Fruit fly (Drosophila melanogaster) whole organism, embryonic: Measurements from ENCODE around the gene CG13601.

ENCODE experiments used
- B-H1 ChIP-seq: fragments of 200-800 bp; sonication (Bioruptor generic); IDR thresholded peaks from 3 replicates; pipeline ENCODE4 v1.3.6; 2022; ENCODE audit warnings: missing biosample characterization, missing genetic modification characterization
- BtbVII ChIP-seq: fragments of 200-800 bp; sonication (Bioruptor generic); optimal IDR thresholded peaks from 3 replicates; lab custom pipeline; 2017; ENCODE audit warnings: missing biosample characterization, mild to moderate bottlenecking, missing genetic modification characterization
- CG10274 ChIP-seq: fragments of 200-800 bp; sonication (Bioruptor generic); optimal IDR thresholded peaks from 3 replicates; lab custom pipeline; 2017; ENCODE audit warnings: missing biosample characterization, mild to moderate bottlenecking, missing genetic modification characterization
- CG12391 ChIP-seq: fragments of 200-800 bp; sonication (Bioruptor generic); optimal IDR thresholded peaks from 3 replicates; lab custom pipeline; 2018; ENCODE audit warnings: missing biosample characterization, mild to moderate bottlenecking, missing genetic modification characterization, moderate library complexity
- CG13123 ChIP-seq: fragments of 200-800 bp; sonication (Bioruptor generic); optimal IDR thresholded peaks from 2 replicates; lab custom pipeline; 2016; ENCODE audit warnings: missing biosample characterization, missing genetic modification characterization
- CG15011 ChIP-seq: fragments of 200-800 bp; sonication (Bioruptor generic); optimal IDR thresholded peaks from 3 replicates; lab custom pipeline; 2018; ENCODE audit warnings: missing biosample characterization, mild to moderate bottlenecking, missing genetic modification characterization
- CG15269 ChIP-seq: fragments of 200-800 bp; sonication (Bioruptor generic); optimal IDR thresholded peaks from 2 replicates; lab custom pipeline; 2018; ENCODE audit warnings: missing biosample characterization, mild to moderate bottlenecking, missing genetic modification characterization, moderate library complexity
- CG15696 ChIP-seq: fragments of 200-800 bp; sonication (Bioruptor generic); optimal IDR thresholded peaks from 2 replicates; lab custom pipeline; 2019; ENCODE audit warnings: missing biosample characterization, mild to moderate bottlenecking, missing genetic modification characterization, moderate library complexity
- CG1602 ChIP-seq: fragments of 200-800 bp; sonication (Bioruptor generic); optimal IDR thresholded peaks from 3 replicates; lab custom pipeline; 2016; ENCODE audit warnings: missing biosample characterization, missing genetic modification characterization
- CG18011 ChIP-seq: fragments of 200-800 bp; sonication (Bioruptor generic); optimal IDR thresholded peaks from 2 replicates; lab custom pipeline; 2017; ENCODE audit warnings: missing biosample characterization, missing genetic modification characterization, mild to moderate bottlenecking, moderate library complexity, missing genotype
- CG2116 ChIP-seq: fragments of 200-800 bp; sonication (Bioruptor generic); optimal IDR thresholded peaks from 3 replicates; lab custom pipeline; 2018; ENCODE audit warnings: missing biosample characterization, mild to moderate bottlenecking, missing genetic modification characterization
- CG2120 ChIP-seq: fragments of 200-800 bp; sonication (Bioruptor generic); optimal IDR thresholded peaks from 3 replicates; lab custom pipeline; 2016; ENCODE audit warnings: missing biosample characterization, missing genetic modification characterization
- CG2889 ChIP-seq: fragments of 200-800 bp; sonication (Bioruptor generic); IDR thresholded peaks from 3 replicates; pipeline ENCODE4 v1.3.6; 2022; ENCODE audit warnings: missing biosample characterization, missing genetic modification characterization
- CG34376 ChIP-seq: fragments of 200-800 bp; sonication (Bioruptor generic); optimal IDR thresholded peaks from 2 replicates; lab custom pipeline; 2018; ENCODE audit warnings: missing biosample characterization, mild to moderate bottlenecking, missing genetic modification characterization
- CG34422 ChIP-seq: fragments of 200-800 bp; sonication (Bioruptor generic); IDR thresholded peaks from 3 replicates; pipeline ENCODE4 v1.3.6; 2022; ENCODE audit warnings: missing biosample characterization, missing genetic modification characterization
- CG6813 ChIP-seq: fragments of 200-800 bp; sonication (Bioruptor generic); optimal IDR thresholded peaks from 2 replicates; lab custom pipeline; 2017; ENCODE audit warnings: missing biosample characterization, missing genetic modification characterization, mild to moderate bottlenecking, moderate library complexity, missing genetic modification reagents
- CG7357 ChIP-seq: fragments of 200-800 bp; sonication (Bioruptor generic); IDR thresholded peaks from 3 replicates; pipeline ENCODE4 v1.3.6; 2022; ENCODE audit warnings: missing biosample characterization, missing genetic modification characterization
- CG8359 ChIP-seq: fragments of 200-800 bp; sonication (Bioruptor generic); optimal IDR thresholded peaks from 2 replicates; lab custom pipeline; 2017; ENCODE audit warnings: missing biosample characterization, mild to moderate bottlenecking, missing genetic modification characterization, borderline replicate concordance
- CG8944 ChIP-seq: fragments of 200-800 bp; sonication (Bioruptor generic); optimal IDR thresholded peaks from 3 replicates; lab custom pipeline; 2016; ENCODE audit warnings: missing biosample characterization, missing genetic modification characterization
- CG9932 ChIP-seq: fragments of 200-800 bp; sonication (Bioruptor generic); IDR thresholded peaks from 2 replicates; pipeline ENCODE4 v1.3.6; 2022; ENCODE audit warnings: missing biosample characterization, missing genetic modification characterization
- Dip2 ChIP-seq: fragments of 200-800 bp; sonication (Bioruptor generic); IDR thresholded peaks from 2 replicates; pipeline ENCODE4 v1.3.6; 2022; ENCODE audit warnings: missing biosample characterization, missing genetic modification characterization
- Dref ChIP-seq: fragments of 200-800 bp; sonication (Bioruptor generic); IDR thresholded peaks from 2 replicates; pipeline ENCODE4 v1.3.6; 2022; ENCODE audit warnings: missing biosample characterization, missing genetic modification characterization
- Drgx ChIP-seq: fragments of 200-800 bp; sonication (Bioruptor generic); IDR thresholded peaks from 2 replicates; pipeline ENCODE4 v1.3.6; 2022; ENCODE audit warnings: missing biosample characterization, missing genetic modification characterization
- Elba2 ChIP-seq: fragments of 200-800 bp; sonication (Bioruptor generic); optimal IDR thresholded peaks from 3 replicates; lab custom pipeline; 2016; ENCODE audit warnings: missing biosample characterization, missing genetic modification characterization
- H2.0 ChIP-seq: fragments of 200-800 bp; sonication (Bioruptor generic); IDR thresholded peaks from 2 replicates; pipeline ENCODE4 v1.3.6; 2022; ENCODE audit warnings: missing biosample characterization, missing genetic modification characterization
- Lpt ChIP-seq: fragments of >200 bp; optimal IDR thresholded peaks from 2 replicates; lab custom pipeline; 2018; ENCODE audit warnings: missing biosample characterization, missing genetic modification characterization
- MTF-1 ChIP-seq: fragments of 200-800 bp; sonication (Bioruptor generic); optimal IDR thresholded peaks from 2 replicates; lab custom pipeline; 2018; ENCODE audit warnings: missing biosample characterization, mild to moderate bottlenecking, missing genetic modification characterization, borderline replicate concordance
- Mrtf ChIP-seq: fragments of 200-800 bp; sonication (Bioruptor generic); IDR thresholded peaks from 3 replicates; pipeline ENCODE4 v1.3.6; 2022; ENCODE audit warnings: missing biosample characterization, missing genetic modification characterization
- Opbp ChIP-seq: fragments of 200-800 bp; sonication (Bioruptor generic); IDR thresholded peaks from 3 replicates; pipeline ENCODE4 v1.3.6; 2022; ENCODE audit warnings: missing biosample characterization, missing genetic modification characterization; ENCODE audit not compliant: partially characterized antibody
- Rfx ChIP-seq: fragments of 200-800 bp; sonication (Bioruptor generic); IDR thresholded peaks from 2 replicates; pipeline ENCODE4 v1.3.6; 2022; ENCODE audit warnings: missing biosample characterization, missing genetic modification characterization
- aop ChIP-seq: fragments of 200-800 bp; sonication (Bioruptor generic); IDR thresholded peaks from 2 replicates; pipeline ENCODE4 v1.3.6; 2022; ENCODE audit warnings: missing biosample characterization, missing genetic modification characterization
- cato ChIP-seq: fragments of 200-800 bp; sonication (Bioruptor generic); optimal IDR thresholded peaks from 2 replicates; lab custom pipeline; 2016; ENCODE audit warnings: missing biosample characterization, missing genetic modification characterization, borderline replicate concordance
- caup ChIP-seq: fragments of 200-800 bp; sonication (Bioruptor generic); optimal IDR thresholded peaks from 3 replicates; lab custom pipeline; 2017; ENCODE audit warnings: missing biosample characterization, mild to moderate bottlenecking, missing genetic modification characterization, moderate library complexity; ENCODE audit not compliant: severe bottlenecking
- ci ChIP-seq: fragments of 200-800 bp; sonication (Bioruptor generic); IDR thresholded peaks from 3 replicates; pipeline ENCODE4 v1.3.6; 2022; ENCODE audit warnings: missing biosample characterization, missing genetic modification characterization
- dati ChIP-seq: fragments of 200-800 bp; sonication (Bioruptor generic); IDR thresholded peaks from 2 replicates; pipeline ENCODE4 v1.3.6; 2022; ENCODE audit warnings: missing biosample characterization, missing genetic modification characterization
- emc ChIP-seq: fragments of 200-800 bp; sonication (Bioruptor generic); optimal IDR thresholded peaks from 2 replicates; lab custom pipeline; 2016; ENCODE audit warnings: missing biosample characterization, missing genetic modification characterization
- ems ChIP-seq: fragments of 200-800 bp; sonication (Bioruptor generic); optimal IDR thresholded peaks from 3 replicates; lab custom pipeline; 2016; ENCODE audit warnings: missing biosample characterization, missing genetic modification characterization
- exex ChIP-seq: fragments of 200-800 bp; sonication (Bioruptor generic); optimal IDR thresholded peaks from 4 replicates; lab custom pipeline; 2018; ENCODE audit warnings: missing biosample characterization, mild to moderate bottlenecking, missing genetic modification characterization, moderate library complexity
- fu2 ChIP-seq: fragments of 200-800 bp; sonication (Bioruptor generic); optimal IDR thresholded peaks from 2 replicates; lab custom pipeline; 2016; ENCODE audit warnings: missing biosample characterization, missing genetic modification characterization
- gce ChIP-seq: fragments of 200-800 bp; sonication (Bioruptor generic); IDR thresholded peaks from 3 replicates; pipeline ENCODE4 v1.3.6; 2022; ENCODE audit warnings: missing biosample characterization, missing genetic modification characterization
- grau ChIP-seq: fragments of 200-800 bp; optimal IDR thresholded peaks from 3 replicates; lab custom pipeline; 2019; ENCODE audit warnings: missing biosample characterization, mild to moderate bottlenecking, missing genetic modification characterization, moderate library complexity
- ind ChIP-seq: fragments of 200-800 bp; sonication (Bioruptor generic); optimal IDR thresholded peaks from 3 replicates; lab custom pipeline; 2016; ENCODE audit warnings: missing biosample characterization, missing genetic modification characterization
- klu ChIP-seq: fragments of 200-800 bp; sonication (Bioruptor generic); IDR thresholded peaks from 2 replicates; pipeline ENCODE4 v1.3.6; 2022; ENCODE audit warnings: missing biosample characterization, missing genetic modification characterization
- lilli ChIP-seq: fragments of 200-800 bp; sonication (Bioruptor generic); optimal IDR thresholded peaks from 3 replicates; lab custom pipeline; 2016; ENCODE audit warnings: missing biosample characterization, missing genetic modification characterization
- mirr ChIP-seq: fragments of 200-800 bp; sonication (Bioruptor generic); optimal IDR thresholded peaks from 3 replicates; lab custom pipeline; 2018; ENCODE audit warnings: missing biosample characterization, mild to moderate bottlenecking, missing genetic modification characterization
- odd ChIP-seq: fragments of 200-800 bp; sonication (Bioruptor generic); optimal IDR thresholded peaks from 2 replicates; lab custom pipeline; 2017; ENCODE audit warnings: missing biosample characterization, mild to moderate bottlenecking, missing genetic modification characterization
- pzg ChIP-seq: fragments of 200-800 bp; sonication (Bioruptor generic); optimal IDR thresholded peaks from 3 replicates; lab custom pipeline; 2018; ENCODE audit warnings: missing biosample characterization, mild to moderate bottlenecking, missing genetic modification characterization, moderate library complexity
- scrt ChIP-seq: fragments of 200-800 bp; sonication (Bioruptor generic); optimal IDR thresholded peaks from 2 replicates; lab custom pipeline; 2018; ENCODE audit warnings: missing biosample characterization, mild to moderate bottlenecking, missing genetic modification characterization, moderate library complexity
- sna ChIP-seq: fragments of 200-800 bp; sonication (Bioruptor generic); IDR thresholded peaks from 2 replicates; pipeline ENCODE4 v1.3.6; 2022; ENCODE audit warnings: missing biosample characterization, missing genetic modification characterization; ENCODE audit not compliant: partially characterized antibody
- tup ChIP-seq: fragments of 200-800 bp; sonication (Bioruptor generic); optimal IDR thresholded peaks from 2 replicates; lab custom pipeline; 2016; ENCODE audit warnings: missing biosample characterization, mild to moderate bottlenecking, missing genetic modification characterization, moderate library complexity
- unpg ChIP-seq: fragments of 200-800 bp; sonication (Bioruptor generic); optimal IDR thresholded peaks from 3 replicates; lab custom pipeline; 2018; ENCODE audit warnings: missing biosample characterization, mild to moderate bottlenecking, missing genetic modification characterization, moderate library complexity

CG13601 gene

dm6 chr3R:23919366-23919765, 8.1 kb downstream of the CG13601 start (continued):
- TF ChIP-seq CG10274 = peak; percentile 9
- no peak for TF ChIP-seq Elba2 (GFP tag; lab: Kevin White, UChicago)
- TF ChIP-seq Dref (GFP tag; lab: Robert Waterston, UW) = no peak
- TF ChIP-seq exex (tag; lab: Kevin White, UChicago) = peak; percentile 60
- peak; percentile 53; the same call in 1 of the 2 replicates for TF ChIP-seq Rfx (GFP tag; lab: Robert Waterston, UW)
- TF ChIP-seq CG8944 (GFP tag; lab: Kevin White, UChicago) = no peak
- TF ChIP-seq fu2 = no peak
- TF ChIP-seq cato (GFP tag; lab: Kevin White, UChicago) = no peak
- peak; percentile 50 for TF ChIP-seq CG15269 (tag; lab: Kevin White, UChicago)
- TF ChIP-seq aop (GFP tag; lab: Robert Waterston, UW) = no peak
- no peak for TF ChIP-seq H2.0 (GFP tag; lab: Robert Waterston, UW)
- TF ChIP-seq tup = no peak
- no peak; the same call in 2 of the 3 replicates for TF ChIP-seq CG34422 (GFP tag; lab: Robert Waterston, UW)
- peak; percentile 78 for TF ChIP-seq odd (GFP tag; lab: Kevin White, UChicago)
- no peak for TF ChIP-seq CG12391 (tag; lab: Kevin White, UChicago)
- TF ChIP-seq caup (GFP tag; lab: Kevin White, UChicago) = peak; percentile 69
- TF ChIP-seq CG18011 (GFP tag; lab: Kevin White, UChicago) = peak; percentile 8
- TF ChIP-seq ci (GFP tag; lab: Robert Waterston, UW) = peak; percentile 69; the same call in 1 of the 3 replicates
- 0 out of 3 replicates have a peak, but pooled peaks have one; percentile 28 for TF ChIP-seq gce
- no peak for TF ChIP-seq klu (GFP tag; lab: Robert Waterston, UW)
- TF ChIP-seq BtbVII (GFP tag; lab: Kevin White, UChicago) = peak; percentile 83
- TF ChIP-seq Dip2 (GFP tag; lab: Robert Waterston, UW) = no peak
- no peak for TF ChIP-seq CG8359 (GFP tag; lab: Kevin White, UChicago)
- no peak for TF ChIP-seq emc (GFP tag; lab: Kevin White, UChicago)
- TF ChIP-seq lilli = no peak
- no peak for TF ChIP-seq ind (GFP tag; lab: Kevin White, UChicago)
- TF ChIP-seq ems (GFP tag; lab: Kevin White, UChicago) = no peak
- TF ChIP-seq grau = no peak
- peak; percentile 83 for TF ChIP-seq mirr (GFP tag; lab: Kevin White, UChicago)
- TF ChIP-seq dati (GFP tag; lab: Robert Waterston, UW) = no peak
- no peak for TF ChIP-seq CG2120
- TF ChIP-seq MTF-1 (GFP tag; lab: Kevin White, UChicago) = peak; percentile 70
- no peak for TF ChIP-seq pzg (GFP tag; lab: Kevin White, UChicago)
- no peak for TF ChIP-seq Opbp
- TF ChIP-seq CG13123 (GFP tag; lab: Kevin White, UChicago) = peak; percentile 8
- peak; percentile 58 for TF ChIP-seq scrt (GFP tag; lab: Kevin White, UChicago)
- peak; percentile 55 for TF ChIP-seq unpg (GFP tag; lab: Kevin White, UChicago)
- peak; percentile 80 for TF ChIP-seq CG6813 (GFP tag; lab: Kevin White, UChicago)
- peak; percentile 29 for TF ChIP-seq CG15696 (tag; lab: Kevin White, UChicago)
- TF ChIP-seq Mrtf (GFP tag; lab: Robert Waterston, UW) = no peak
- TF ChIP-seq CG2116 (GFP tag; lab: Kevin White, UChicago) = no peak
- no peak for TF ChIP-seq Lpt (GFP tag; lab: Kevin White, UChicago)
- TF ChIP-seq CG15011 (GFP tag; lab: Kevin White, UChicago) = peak; percentile 55
- no peak for TF ChIP-seq CG2889 (GFP tag; lab: Robert Waterston, UW)
- TF ChIP-seq sna = no peak
- peak; percentile 2 for TF ChIP-seq CG34376 (GFP tag; lab: Kevin White, UChicago)
- TF ChIP-seq CG9932 (GFP tag; lab: Robert Waterston, UW) = no peak
- no peak for TF ChIP-seq CG1602 (GFP tag; lab: Kevin White, UChicago)
- TF ChIP-seq B-H1 (GFP tag; lab: Robert Waterston, UW) = no peak; the same call in 2 of the 3 replicates
- 0 out of 3 replicates have a peak, but pooled peaks have one; percentile 14 for TF ChIP-seq CG7357 (GFP tag; lab: Robert Waterston, UW)
- TF ChIP-seq Drgx (GFP tag; lab: Robert Waterston, UW) = no peak
